Fruit fly (Drosophila melanogaster) ovary, adult (tissue): ENCODE data around the gene pes.

Source experiments
- CG17801 ChIP-seq: fragments of 200-800 bp; optimal IDR thresholded peaks from 2 replicates; lab custom pipeline; 2019; ENCODE audit warnings: missing biosample characterization, mild to moderate bottlenecking, missing genetic modification characterization, moderate library complexity; ENCODE audit not compliant: partially characterized antibody

Gene pes

dm6 chr2L:8009283-8010211 lies 15.6 kb upstream of the pes start, which contains the start of gene CG12560:
Gene CG12560 (minus strand): TSS chr2L:8009477.
- TF ChIP-seq CG17801 (GFP tag; lab: Kevin White, UChicago), result no peak

- no peak for TF ChIP-seq CG17801 (GFP tag; lab: Kevin White, UChicago)
Measured at dm6 chr2L:8007160-8007876, 13.3 kb upstream of the pes start, which contains the start of gene Spn28Dc. Gene Spn28Dc (minus strand): TSS chr2L:8007210.

dm6 chr2L:8006038-8006437 lies 12.1 kb upstream of the pes start:
- TF ChIP-seq CG17801 (GFP tag; lab: Kevin White, UChicago), result no peak

dm6 chr2L:8004072-8004471 lies 10.1 kb upstream of the pes start, which contains the start of gene Wwox:
Gene Wwox (minus strand): TSS chr2L:8004286.
- no peak for TF ChIP-seq CG17801 (GFP tag; lab: Kevin White, UChicago)

dm6 chr2L:8001694-8002627 lies 8.0 kb upstream of the pes start:
- TF ChIP-seq CG17801 (GFP tag; lab: Kevin White, UChicago), result peak; percentile 32

DNA sequence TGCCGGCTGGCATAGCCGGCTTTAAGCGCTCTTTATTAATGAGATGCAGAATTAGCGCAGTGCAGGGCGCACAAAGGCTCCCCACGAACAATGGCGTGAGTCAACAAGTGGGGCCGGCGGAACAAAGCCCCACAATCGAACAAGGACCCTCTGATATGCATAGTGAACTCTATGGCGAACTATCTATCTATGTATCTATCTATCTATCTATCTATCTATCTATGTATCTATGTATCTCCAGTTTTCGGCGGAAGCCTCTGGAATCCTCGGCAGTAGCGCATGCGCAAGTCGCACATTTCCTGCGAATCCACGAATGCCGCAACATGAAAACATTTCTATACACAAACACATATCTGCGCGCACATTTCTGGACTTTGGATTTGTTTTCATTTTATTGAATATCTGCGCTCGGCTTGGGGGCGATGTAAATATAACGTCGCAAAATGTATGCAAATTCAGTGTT lies 6.6 kb upstream of the pes start:
- no peak for TF ChIP-seq CG17801 (GFP tag; lab: Kevin White, UChicago)

dm6 chr2L:7998655-7999054 lies 4.7 kb upstream of the pes start, which contains the start of gene Sirup:
Gene Sirup (plus strand): TSS chr2L:7998869.
- no peak for TF ChIP-seq CG17801 (GFP tag; lab: Kevin White, UChicago)

DNA sequence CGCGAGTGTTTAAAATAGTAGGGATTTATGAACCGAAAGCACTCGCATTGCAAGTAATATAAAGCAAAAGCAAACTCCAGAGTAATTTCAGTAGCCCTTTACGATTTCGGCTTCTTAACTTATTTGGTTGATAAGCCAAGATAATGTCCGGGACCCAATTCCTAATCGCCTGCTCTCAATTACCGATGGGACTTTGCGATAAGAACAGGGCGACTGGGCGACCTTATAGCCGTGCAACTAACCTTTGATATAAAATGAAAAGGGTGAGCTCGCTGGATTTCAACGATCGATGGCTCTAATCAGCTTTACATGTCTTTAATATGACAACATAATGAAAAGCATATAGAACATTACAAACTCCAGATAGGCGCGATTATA lies 4.1 kb upstream of the pes start, which contains the start of gene CG7227:
Gene CG7227, minus strand, starts transcription at position 72 of the 378 bp plus-strand sequence.
- no peak for TF ChIP-seq CG17801 (GFP tag; lab: Kevin White, UChicago)

DNA sequence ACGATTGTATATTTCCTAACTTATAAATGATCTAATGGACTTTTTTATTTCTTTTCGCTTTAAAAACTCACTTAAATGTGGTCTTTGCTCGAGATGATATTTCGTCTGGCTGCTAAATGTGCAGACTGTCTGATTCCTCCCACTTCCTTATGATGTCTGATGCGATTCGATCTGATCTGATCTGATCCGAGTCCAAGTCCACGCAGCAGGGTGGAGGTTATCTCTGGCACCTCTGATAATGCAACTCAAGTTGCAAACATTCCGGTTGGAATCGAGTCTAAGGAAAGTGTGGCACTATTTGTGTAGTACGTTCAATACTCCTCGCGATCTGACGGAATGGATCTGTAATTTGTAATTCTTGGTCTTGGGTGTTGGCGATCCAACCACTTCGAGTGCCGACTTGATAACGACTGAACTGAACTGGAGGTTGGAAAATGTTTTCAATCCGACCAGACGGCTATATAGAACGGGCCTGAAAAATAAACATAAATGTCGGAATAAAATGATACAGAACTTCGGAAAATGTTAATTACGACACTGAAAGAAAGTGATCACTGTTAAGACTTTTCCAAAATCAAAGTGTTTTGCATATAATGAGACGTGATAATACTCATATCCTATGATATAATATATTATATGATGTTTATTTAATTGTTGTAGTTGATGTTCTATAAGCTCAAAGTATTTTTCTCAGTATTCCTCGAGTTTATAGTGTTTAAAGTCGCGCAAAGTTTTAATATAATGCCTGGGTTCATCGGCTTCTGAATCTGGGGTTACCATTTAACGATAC lies 3.5 kb upstream of the pes start:
- TF ChIP-seq CG17801 (GFP tag; lab: Kevin White, UChicago), result no peak

- TF ChIP-seq CG17801 (GFP tag; lab: Kevin White, UChicago), result no peak
Measured at dm6 chr2L:7993062-7993685, 810 bp downstream of the pes start.

DNA sequence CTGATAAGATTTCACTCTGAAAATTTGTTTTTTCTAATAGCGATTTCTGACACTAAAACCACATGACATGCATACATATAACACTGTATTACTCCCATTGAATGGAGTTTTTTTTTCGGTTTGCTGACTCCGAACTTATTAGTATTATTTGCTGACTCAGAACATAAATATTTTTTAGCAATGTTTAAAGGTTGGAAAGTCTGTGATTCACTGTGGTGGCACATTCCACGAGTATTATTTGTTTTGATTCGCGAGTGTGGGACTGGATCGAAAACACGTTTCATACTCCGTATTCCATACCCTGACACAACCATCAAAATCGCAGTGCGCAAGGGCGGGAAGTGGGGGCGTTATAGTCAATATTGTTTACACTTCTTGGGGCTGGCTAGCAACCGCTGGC lies 1.3 kb downstream of the pes start:
- TF ChIP-seq CG17801 (GFP tag; lab: Kevin White, UChicago), result no peak

DNA sequence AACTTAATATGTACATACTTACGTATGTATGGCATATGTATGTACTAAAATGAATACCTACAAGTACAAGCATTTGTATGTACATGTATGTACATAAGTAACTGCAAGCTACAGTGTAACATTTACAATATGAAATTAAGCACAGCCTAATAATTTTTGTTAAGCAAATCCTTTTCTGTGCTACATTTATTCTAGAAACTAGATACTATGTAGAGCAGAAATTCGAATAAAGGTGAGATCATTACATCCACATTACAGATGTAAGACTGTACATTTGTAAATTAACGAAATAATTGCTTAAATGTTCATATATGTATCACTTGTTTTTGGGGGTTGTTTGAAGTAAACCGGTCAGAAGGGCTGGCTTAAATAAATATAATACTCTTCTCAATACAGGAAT lies 2.0 kb downstream of the pes start:
- TF ChIP-seq CG17801 (GFP tag; lab: Kevin White, UChicago), result peak; percentile 34

DNA sequence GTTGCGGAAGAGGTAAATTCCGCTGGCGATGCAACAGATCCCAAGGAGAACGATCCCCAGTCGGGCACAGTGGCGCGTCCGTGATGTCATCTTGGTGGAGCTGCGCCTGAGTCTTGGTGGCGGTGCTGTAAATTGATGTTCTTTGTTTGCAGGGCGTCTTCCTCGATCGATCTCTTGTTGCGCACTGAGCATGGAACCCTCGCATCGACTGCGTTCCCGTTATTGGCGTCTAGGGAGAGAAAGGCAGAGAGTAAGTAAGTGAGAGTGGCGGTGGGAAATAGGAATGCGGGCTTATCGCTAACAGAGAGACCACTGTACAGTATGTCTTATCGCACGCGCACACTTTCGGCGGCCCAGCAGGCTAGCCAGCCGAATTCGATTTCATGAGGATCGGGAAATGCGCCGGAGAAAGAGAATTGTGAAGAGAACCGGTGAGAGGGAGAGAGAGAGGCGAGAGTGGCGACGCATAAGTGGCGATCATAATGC lies 2.5 kb downstream of the pes start:
- no peak for TF ChIP-seq CG17801 (GFP tag; lab: Kevin White, UChicago)
